Worm (Caenorhabditis elegans) whole organism, L4 larva: Measurements from ENCODE around the gene cutl-23.

Experiments used
- ama-1 ChIP-seq: fragments of 150-350 bp; optimal IDR thresholded peaks from 2 replicates; lab custom pipeline; 2014; ENCODE audit warnings: inconsistent platforms, mixed read lengths
- dmd-8 ChIP-seq: fragments of 200-800 bp; sonication (Bioruptor generic); IDR thresholded peaks from 2 replicates; pipeline ENCODE4 v1.3.6; 2022; ENCODE audit warnings: missing genetic modification characterization, missing compliant biosample characterization
- duxl-1 ChIP-seq: sonication (generic microtip); optimal IDR thresholded peaks from 2 replicates; lab custom pipeline; 2016; ENCODE audit warnings: mild to moderate bottlenecking, missing genetic modification characterization, moderate library complexity, missing compliant biosample characterization; ENCODE audit not compliant: poor library complexity
- hlh-11 ChIP-seq: fragments of 200-800 bp; sonication (Bioruptor generic); optimal IDR thresholded peaks from 2 replicates; lab custom pipeline; 2018; ENCODE audit warnings: mild to moderate bottlenecking, missing genetic modification characterization, missing compliant biosample characterization
- lin-29 ChIP-seq: fragments of 200-800 bp; sonication (Bioruptor generic); IDR thresholded peaks from 2 replicates; pipeline ENCODE4 v1.3.6; 2022; ENCODE audit warnings: missing genetic modification reagents, missing genetic modification characterization, missing compliant biosample characterization
- mdl-1 ChIP-seq, 2 experiments: fragments of 150-350 bp in 1 of 2; sonication (generic microtip) in 1 of 2; optimal IDR thresholded peaks; 2 replicates each; lab custom pipeline; 2014 to 2017; ENCODE audit warnings: missing biosample characterization in 2 of 2, missing genetic modification characterization in 2 of 2
- mep-1 ChIP-seq: fragments of 150-350 bp; sonication (generic microtip); optimal IDR thresholded peaks from 3 replicates; lab custom pipeline; 2014; ENCODE audit warnings: missing biosample characterization, missing genetic modification characterization
- nhr-237 ChIP-seq: sonication (generic microtip); optimal IDR thresholded peaks from 2 replicates; lab custom pipeline; 2017; ENCODE audit warnings: missing biosample characterization, missing genetic modification characterization
- nhr-25 ChIP-seq: sonication (generic microtip); optimal IDR thresholded peaks from 2 replicates; lab custom pipeline; 2017; ENCODE audit warnings: missing genetic modification characterization, mild to moderate bottlenecking, missing compliant biosample characterization, antibody characterized with exemption, moderate library complexity, borderline replicate concordance; ENCODE audit not compliant: insufficient read depth
- nhr-76 ChIP-seq: fragments of 150-350 bp; optimal IDR thresholded peaks from 2 replicates; lab custom pipeline; 2014; ENCODE audit warnings: missing biosample characterization, missing genetic modification characterization
- pha-4 ChIP-seq, 2 experiments: fragments of 150-350 bp in 1 of 2; fragments of 200-800 bp in 1 of 2; sonication (Bioruptor generic) in 1 of 2; IDR thresholded peaks in 1 of 2; optimal IDR thresholded peaks in 1 of 2; 2 replicates each; pipeline versions ENCODE4 v1.3.6 to Lab custom; 2014 to 2022; ENCODE audit warnings: missing genetic modification characterization in 2 of 2, missing genetic modification reagents in 2 of 2, missing biosample characterization in 1 of 2, missing compliant biosample characterization in 1 of 2
- snpc-4 ChIP-seq: fragments of 150-350 bp; optimal IDR thresholded peaks from 2 replicates; lab custom pipeline; 2014; ENCODE audit warnings: missing biosample characterization, missing genetic modification characterization

DNA sequence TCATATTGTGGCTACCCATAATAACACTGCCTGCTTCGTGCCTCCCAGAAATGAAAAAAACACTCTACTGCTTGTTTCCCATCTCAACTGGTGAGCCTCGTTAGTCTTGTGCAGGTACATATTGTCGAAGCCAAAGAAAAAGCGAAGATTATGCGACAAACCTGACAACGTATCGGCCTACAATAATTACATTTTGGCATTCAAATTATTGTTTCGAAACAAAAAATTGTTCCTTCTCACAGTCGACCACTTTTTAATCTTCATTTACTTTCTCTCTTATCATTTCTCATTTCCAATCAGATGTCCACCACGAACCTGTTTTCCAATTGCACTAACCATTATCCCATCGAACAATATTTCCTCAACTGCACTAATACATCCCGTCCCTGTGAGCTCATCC lies 26.9 kb upstream of the cutl-23 start, which contains the start of gene B0244.15:
- TF ChIP-seq mep-1 (no peak), nhr-76 (tag; lab: Kevin White, UChicago) (no peak), duxl-1 (tag; lab: Kevin White, UChicago) (no peak), nhr-25 (no peak), lin-29 (GFP tag; lab: Robert Waterston, UW) (no peak), snpc-4 (tag; lab: Kevin White, UChicago) (no peak), nhr-237 (tag; lab: Kevin White, UChicago) (no peak), pha-4 (GFP tag; IDR thresholded peaks at IDR 0.05; lab: Robert Waterston, UW) (no peak), pha-4 (tag; optimal IDR thresholded peaks at IDR 0.05; lab: Kevin White, UChicago) (no peak), hlh-11 (tag; lab: Kevin White, UChicago) (no peak), ama-1 (no peak), dmd-8 (GFP tag; lab: Robert Waterston, UW) (no peak), mdl-1 (tag; optimal IDR thresholded peaks at IDR 0.05; lab: Kevin White, UChicago) (no peak)
